Fruit fly (Drosophila melanogaster) whole organism, prepupa: ENCODE results near the gene chas.

Experiments used
- CG10631 ChIP-seq: fragments of 200-800 bp; sonication (Bioruptor generic); optimal IDR thresholded peaks from 2 replicates; lab custom pipeline; 2016; ENCODE audit warnings: missing biosample characterization, missing genetic modification characterization
- CG11762 ChIP-seq: fragments of 200-800 bp; sonication (Bioruptor generic); optimal IDR thresholded peaks from 3 replicates; lab custom pipeline; 2016; ENCODE audit warnings: missing biosample characterization, missing genetic modification characterization; ENCODE audit not compliant: insufficient read depth
- CG11902 ChIP-seq: fragments of 200-800 bp; sonication (Bioruptor generic); optimal IDR thresholded peaks from 3 replicates; lab custom pipeline; 2016; ENCODE audit warnings: missing biosample characterization, missing genetic modification characterization
- CG15336 ChIP-seq: fragments of 200-800 bp; sonication (Bioruptor generic); IDR thresholded peaks from 2 replicates; pipeline ENCODE4 v1.3.6; 2022; ENCODE audit warnings: missing biosample characterization, missing genetic modification characterization
- CG1621 ChIP-seq: fragments of 200-800 bp; sonication (Bioruptor generic); optimal IDR thresholded peaks from 3 replicates; lab custom pipeline; 2018; ENCODE audit warnings: missing biosample characterization, mild to moderate bottlenecking, missing genetic modification characterization
- CG16779 ChIP-seq: fragments of 200-800 bp; sonication (Bioruptor generic); optimal IDR thresholded peaks from 3 replicates; lab custom pipeline; 2017; ENCODE audit warnings: missing biosample characterization, mild to moderate bottlenecking, missing genetic modification characterization
- CG32006 ChIP-seq: fragments of 200-800 bp; sonication (Bioruptor generic); optimal IDR thresholded peaks from 3 replicates; lab custom pipeline; 2017; ENCODE audit warnings: missing biosample characterization, mild to moderate bottlenecking, missing genetic modification characterization
- CG3919 ChIP-seq: fragments of 200-800 bp; sonication (Bioruptor generic); optimal IDR thresholded peaks from 3 replicates; lab custom pipeline; 2016; ENCODE audit warnings: missing biosample characterization, missing genetic modification characterization
- CG6163 ChIP-seq: fragments of 200-800 bp; sonication (Bioruptor generic); IDR thresholded peaks from 3 replicates; pipeline ENCODE4 v1.3.6; 2022; ENCODE audit warnings: missing biosample characterization, missing genetic modification characterization
- CG6792 ChIP-seq: fragments of 200-800 bp; sonication (Bioruptor generic); optimal IDR thresholded peaks from 3 replicates; lab custom pipeline; 2016; ENCODE audit warnings: missing biosample characterization, missing genetic modification characterization
- CG6854 ChIP-seq: fragments of 200-800 bp; sonication (Bioruptor generic); optimal IDR thresholded peaks from 2 replicates; lab custom pipeline; 2017; ENCODE audit warnings: missing biosample characterization, mild to moderate bottlenecking, missing genetic modification characterization
- CG8119 ChIP-seq: fragments of 200-800 bp; sonication (Bioruptor generic); IDR thresholded peaks from 3 replicates; pipeline ENCODE4 v1.3.6; 2022; ENCODE audit warnings: missing biosample characterization, missing genetic modification characterization
- CG8319 ChIP-seq: fragments of 200-800 bp; sonication (Bioruptor generic); optimal IDR thresholded peaks from 3 replicates; lab custom pipeline; 2016; ENCODE audit warnings: missing biosample characterization, missing genetic modification characterization
- CG8632 ChIP-seq: fragments of 200-800 bp; sonication (Bioruptor generic); optimal IDR thresholded peaks from 3 replicates; lab custom pipeline; 2016; ENCODE audit warnings: missing biosample characterization, missing genetic modification characterization
- CG9139 ChIP-seq: fragments of 200-800 bp; sonication (Bioruptor generic); optimal IDR thresholded peaks from 3 replicates; lab custom pipeline; 2017; ENCODE audit warnings: missing biosample characterization, mild to moderate bottlenecking, missing genetic modification characterization
- Eip75B ChIP-seq: fragments of 200-800 bp; sonication (Bioruptor generic); optimal IDR thresholded peaks from 3 replicates; lab custom pipeline; 2016; ENCODE audit warnings: missing biosample characterization, missing genetic modification characterization
- Eip78C ChIP-seq: fragments of 200-800 bp; sonication (Bioruptor generic); peaks from one replicate; lab custom pipeline; 2016; ENCODE audit warnings: missing biosample characterization, missing genetic modification characterization
- Eip93F ChIP-seq: fragments of 200-800 bp; sonication (Bioruptor generic); optimal IDR thresholded peaks from 2 replicates; lab custom pipeline; 2016; ENCODE audit warnings: missing biosample characterization, mild to moderate bottlenecking, missing genetic modification characterization
- Ets21C ChIP-seq: fragments of 200-800 bp; sonication (Bioruptor generic); optimal IDR thresholded peaks from 3 replicates; lab custom pipeline; 2016; ENCODE audit warnings: missing biosample characterization, missing genetic modification characterization
- Ets96B ChIP-seq: fragments of 200-800 bp; optimal IDR thresholded peaks from 2 replicates; lab custom pipeline; 2019; ENCODE audit warnings: missing biosample characterization, mild to moderate bottlenecking, missing genetic modification characterization, moderate library complexity
- Hr39 ChIP-seq: fragments of 200-800 bp; sonication (Bioruptor generic); optimal IDR thresholded peaks from 2 replicates; lab custom pipeline; 2016; ENCODE audit warnings: missing biosample characterization, missing genetic modification characterization
- Hr4 ChIP-seq: fragments of 200-800 bp; sonication (Bioruptor generic); optimal IDR thresholded peaks from 3 replicates; lab custom pipeline; 2016; ENCODE audit warnings: missing biosample characterization, missing genetic modification characterization
- Met ChIP-seq: fragments of 200-800 bp; sonication (Bioruptor generic); optimal IDR thresholded peaks from 3 replicates; lab custom pipeline; 2016; ENCODE audit warnings: missing biosample characterization, missing genetic modification characterization
- OdsH ChIP-seq: fragments of 200-800 bp; sonication (Bioruptor generic); optimal IDR thresholded peaks from 3 replicates; lab custom pipeline; 2016; ENCODE audit warnings: missing biosample characterization, missing genetic modification characterization
- Sox102F ChIP-seq: fragments of 200-800 bp; sonication (Bioruptor generic); optimal IDR thresholded peaks from 2 replicates; lab custom pipeline; 2016; ENCODE audit warnings: missing biosample characterization, mild to moderate bottlenecking, missing genetic modification characterization
- Sox15 ChIP-seq: fragments of 200-800 bp; sonication (Bioruptor generic); optimal IDR thresholded peaks from 3 replicates; lab custom pipeline; 2016; ENCODE audit warnings: missing biosample characterization, missing genetic modification characterization
- dac ChIP-seq: fragments of 200-800 bp; sonication (Bioruptor generic); optimal IDR thresholded peaks from 2 replicates; lab custom pipeline; 2017; ENCODE audit warnings: missing biosample characterization, mild to moderate bottlenecking, missing genetic modification characterization
- dsx ChIP-seq: fragments of 200-800 bp; optimal IDR thresholded peaks from 3 replicates; lab custom pipeline; 2019; ENCODE audit warnings: missing biosample characterization, mild to moderate bottlenecking, missing genetic modification characterization, moderate library complexity; ENCODE audit not compliant: poor library complexity, severe bottlenecking
- eg ChIP-seq: fragments of 200-800 bp; sonication (Bioruptor generic); IDR thresholded peaks from 3 replicates; pipeline ENCODE4 v1.3.6; 2022; ENCODE audit warnings: missing biosample characterization, missing genetic modification characterization
- esn ChIP-seq: fragments of 200-800 bp; sonication (Bioruptor generic); optimal IDR thresholded peaks from 2 replicates; lab custom pipeline; 2016; ENCODE audit warnings: missing biosample characterization, mild to moderate bottlenecking, missing genetic modification characterization, moderate library complexity
- fd59A ChIP-seq: fragments of 200-800 bp; sonication (Bioruptor generic); optimal IDR thresholded peaks from 2 replicates; lab custom pipeline; 2017; ENCODE audit warnings: missing biosample characterization, mild to moderate bottlenecking, missing genetic modification characterization, missing genetic modification reagents
- fd85E ChIP-seq: fragments of 200-800 bp; sonication (Bioruptor generic); optimal IDR thresholded peaks from 3 replicates; lab custom pipeline; 2016; ENCODE audit warnings: missing biosample characterization, missing genetic modification characterization
- fkh ChIP-seq: fragments of 200-800 bp; sonication (Bioruptor generic); optimal IDR thresholded peaks from 3 replicates; lab custom pipeline; 2017; ENCODE audit warnings: missing biosample characterization, mild to moderate bottlenecking, missing genetic modification characterization, moderate library complexity
- lz ChIP-seq: fragments of 200-800 bp; sonication (Bioruptor generic); optimal IDR thresholded peaks from 3 replicates; lab custom pipeline; 2016; ENCODE audit warnings: missing biosample characterization, missing genetic modification characterization
- pdm3 ChIP-seq: fragments of 200-800 bp; sonication (Bioruptor generic); optimal IDR thresholded peaks from 3 replicates; lab custom pipeline; 2016; ENCODE audit warnings: missing biosample characterization, missing genetic modification characterization
- salr ChIP-seq, 2 experiments: fragments of 200-800 bp; sonication (Bioruptor generic); optimal IDR thresholded peaks; 3 replicates each; lab custom pipeline; 2016 to 2018; ENCODE audit warnings: missing biosample characterization in 2 of 2, missing genetic modification characterization in 2 of 2, mild to moderate bottlenecking in 1 of 2
- svp ChIP-seq: fragments of 200-800 bp; sonication (Bioruptor generic); peaks from one replicate; lab custom pipeline; 2016; ENCODE audit warnings: missing biosample characterization, missing genetic modification characterization

chas gene

dm6 chrX:17712995-17713739 lies 14.6 kb upstream of the chas start (continued):
- TF ChIP-seq CG1621 (tag; lab: Kevin White, UChicago) (no peak), Eip75B (GFP tag; lab: Kevin White, UChicago) (no peak), dac (no peak), OdsH (GFP tag; lab: Kevin White, UChicago) (peak; percentile 33), lz (GFP tag; lab: Kevin White, UChicago) (no peak), pdm3 (GFP tag; lab: Kevin White, UChicago) (no peak), salr (GFP tag; optimal IDR thresholded peaks at IDR 0.05; lab: Kevin White, UChicago) (peak in 1 of 2 experiments; percentile 45), CG10631 (peak; percentile 57), CG16779 (tag; lab: Kevin White, UChicago) (no peak), Eip78C (GFP tag; lab: Kevin White, UChicago) (peak; percentile 63), Sox15 (peak; percentile 26), CG11902 (GFP tag; lab: Kevin White, UChicago) (no peak), Hr39 (no peak), Eip93F (GFP tag; lab: Kevin White, UChicago) (no peak), Hr4 (GFP tag; lab: Kevin White, UChicago) (no peak), CG9139 (GFP tag; lab: Kevin White, UChicago) (no peak), CG15336 (GFP tag; lab: Robert Waterston, UW) (peak; percentile 42), fd59A (GFP tag; lab: Kevin White, UChicago) (no peak), Ets21C (GFP tag; lab: Kevin White, UChicago) (no peak)

- TF ChIP-seq Ets96B (tag; lab: Kevin White, UChicago) (no peak), dac (no peak), CG8319 (GFP tag; lab: Kevin White, UChicago) (no peak), dsx (GFP tag; lab: Kevin White, UChicago) (no peak), CG8119 (GFP tag; lab: Robert Waterston, UW) (no peak), CG11902 (GFP tag; lab: Kevin White, UChicago) (no peak), CG10631 (peak; percentile 12), svp (GFP tag; lab: Kevin White, UChicago) (no peak), esn (GFP tag; lab: Kevin White, UChicago) (peak; percentile 27), salr (GFP tag; optimal IDR thresholded peaks at IDR 0.05; lab: Kevin White, UChicago) (peak in 1 of 2 experiments; percentile 13), pdm3 (GFP tag; lab: Kevin White, UChicago) (peak; percentile 26), CG32006 (peak; percentile 45), CG11762 (GFP tag; lab: Kevin White, UChicago) (no peak), OdsH (GFP tag; lab: Kevin White, UChicago) (peak; percentile 7)
Measured at dm6 chrX:17712466-17712865, 13.9 kb upstream of the chas start.

dm6 chrX:17711916-17712315 lies 13.4 kb upstream of the chas start:
- TF ChIP-seq CG9139 (GFP tag; lab: Kevin White, UChicago), result no peak

dm6 chrX:17710273-17711085 lies 11.9 kb upstream of the chas start:
- no peak for TF ChIP-seq CG9139 (GFP tag; lab: Kevin White, UChicago)
- TF ChIP-seq dac, result no peak
- no peak for TF ChIP-seq CG3919 (GFP tag; lab: Kevin White, UChicago)
- TF ChIP-seq Sox102F, result no peak
- TF ChIP-seq svp (GFP tag; lab: Kevin White, UChicago), result peak; percentile 28
- no peak for TF ChIP-seq fd85E (GFP tag; lab: Kevin White, UChicago)
- no peak for TF ChIP-seq CG8632 (GFP tag; lab: Kevin White, UChicago)
- no peak for TF ChIP-seq CG1621 (tag; lab: Kevin White, UChicago)
- no peak for TF ChIP-seq Eip75B (GFP tag; lab: Kevin White, UChicago)
- TF ChIP-seq CG8119 (GFP tag; lab: Robert Waterston, UW), result 0 out of 3 replicates have a peak, but pooled peaks have one; percentile 25
- no peak for TF ChIP-seq Sox15
- no peak for TF ChIP-seq eg (GFP tag; lab: Robert Waterston, UW)
- peak; percentile 5 for TF ChIP-seq fkh (GFP tag; lab: Kevin White, UChicago)
- no peak for TF ChIP-seq esn (GFP tag; lab: Kevin White, UChicago)
- 0 out of 3 replicates have a peak, but pooled peaks have one; percentile 19 for TF ChIP-seq CG6163 (GFP tag; lab: Robert Waterston, UW)
- no peak for TF ChIP-seq dsx (GFP tag; lab: Kevin White, UChicago)
- TF ChIP-seq salr (GFP tag; optimal IDR thresholded peaks at IDR 0.05; lab: Kevin White, UChicago), result no peak
- no peak for TF ChIP-seq Met
- peak; percentile 54 for TF ChIP-seq CG6854 (GFP tag; lab: Kevin White, UChicago)
- TF ChIP-seq CG6792 (GFP tag; lab: Kevin White, UChicago), result no peak
- TF ChIP-seq CG8319 (GFP tag; lab: Kevin White, UChicago), result no peak
